Fruit fly (Drosophila melanogaster) whole organism, prepupa: Measurements from ENCODE around the gene Rbp.
A peak's percentile ranks its signal among the peaks of the same experiment; 100 is the strongest.

Source experiments
- CG11902 ChIP-seq: fragments of 200-800 bp; sonication (Bioruptor generic); optimal IDR thresholded peaks from 3 replicates; lab custom pipeline; 2016; ENCODE audit warnings: missing biosample characterization, missing genetic modification characterization
- Hr39 ChIP-seq: fragments of 200-800 bp; sonication (Bioruptor generic); optimal IDR thresholded peaks from 2 replicates; lab custom pipeline; 2016; ENCODE audit warnings: missing biosample characterization, missing genetic modification characterization
- lz ChIP-seq: fragments of 200-800 bp; sonication (Bioruptor generic); optimal IDR thresholded peaks from 3 replicates; lab custom pipeline; 2016; ENCODE audit warnings: missing biosample characterization, missing genetic modification characterization

DNA sequence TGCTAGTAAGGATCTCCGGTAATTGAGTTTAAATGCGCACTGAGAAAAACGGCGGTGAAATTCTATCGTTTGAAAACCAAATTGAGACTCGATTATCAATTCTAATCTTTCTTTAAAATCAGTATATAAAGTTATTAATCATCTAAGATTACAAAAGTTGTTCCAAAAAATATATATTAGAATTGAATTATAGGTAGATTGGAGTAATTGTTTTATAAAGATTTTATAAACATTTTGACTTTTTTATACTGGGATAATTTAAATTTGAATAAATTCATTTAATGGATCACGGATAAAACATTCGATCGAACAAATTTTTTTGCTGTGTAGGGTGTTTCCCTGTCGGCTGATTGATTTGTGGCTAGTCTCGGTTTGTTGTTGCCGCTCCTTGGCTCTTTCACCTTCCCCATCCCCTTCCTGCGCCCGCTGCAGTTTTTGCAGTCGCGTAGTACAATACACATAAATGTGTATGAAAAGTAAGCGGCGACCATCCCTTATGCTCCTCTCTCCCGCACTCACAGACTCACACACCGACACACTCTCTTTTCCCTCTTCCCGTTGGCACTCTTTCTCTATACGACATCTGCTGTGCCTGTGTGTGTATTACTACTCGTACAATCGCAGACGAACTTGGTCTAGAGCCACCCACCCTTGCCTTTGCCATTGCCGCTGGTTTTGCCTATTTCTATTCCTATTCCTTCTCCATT, 44.5 kb downstream of the Rbp start:
- TF ChIP-seq lz (GFP tag; lab: Kevin White, UChicago) (peak; percentile 23), CG11902 (GFP tag; lab: Kevin White, UChicago) (no peak), Hr39 (GFP tag; lab: Kevin White, UChicago) (no peak)
